Fruit fly (Drosophila melanogaster) whole organism, embryonic: Measurements from ENCODE around the gene dpp.

Source experiments
- Ada2b ChIP-seq: fragments of 200-800 bp; sonication (Bioruptor generic); IDR thresholded peaks from 2 replicates; pipeline ENCODE4 v1.3.6; 2022; ENCODE audit warnings: missing biosample characterization, missing genetic modification characterization
- Blimp-1 ChIP-seq: fragments of 200-800 bp; sonication (Bioruptor generic); optimal IDR thresholded peaks from 3 replicates; lab custom pipeline; 2018; ENCODE audit warnings: missing biosample characterization, missing genetic modification characterization, mild to moderate bottlenecking, moderate library complexity, missing genetic modification reagents
- CG10543 ChIP-seq: fragments of 200-800 bp; sonication (Bioruptor generic); optimal IDR thresholded peaks from 3 replicates; lab custom pipeline; 2017; ENCODE audit warnings: missing biosample characterization, mild to moderate bottlenecking, missing genetic modification characterization, moderate library complexity
- CG11695 ChIP-seq: fragments of 200-800 bp; sonication (Bioruptor generic); IDR thresholded peaks from 3 replicates; pipeline ENCODE4 v1.3.6; 2022; ENCODE audit warnings: missing biosample characterization, missing genetic modification characterization
- CG12659 ChIP-seq: fragments of 200-800 bp; sonication (Bioruptor generic); optimal IDR thresholded peaks from 3 replicates; lab custom pipeline; 2017; ENCODE audit warnings: mild to moderate bottlenecking, missing biosample characterization, missing genetic modification reagents, missing genetic modification characterization
- CG13775 ChIP-seq: fragments of 200-800 bp; sonication (Bioruptor generic); optimal IDR thresholded peaks from 3 replicates; lab custom pipeline; 2017; ENCODE audit warnings: missing biosample characterization, mild to moderate bottlenecking, missing genetic modification characterization
- CG14014 ChIP-seq: fragments of 200-800 bp; sonication (Bioruptor generic); IDR thresholded peaks from 2 replicates; pipeline ENCODE4 v1.3.6; 2022; ENCODE audit warnings: missing biosample characterization, missing genetic modification characterization
- CG15514 ChIP-seq: fragments of 200-800 bp; sonication (Bioruptor generic); optimal IDR thresholded peaks from 3 replicates; lab custom pipeline; 2017; ENCODE audit warnings: missing biosample characterization, missing genetic modification characterization, mild to moderate bottlenecking, moderate library complexity, missing genetic modification reagents
- CG15601 ChIP-seq: fragments of 200-800 bp; sonication (Bioruptor generic); optimal IDR thresholded peaks from 3 replicates; lab custom pipeline; 2019; ENCODE audit warnings: missing biosample characterization, mild to moderate bottlenecking, missing genetic modification characterization, moderate library complexity
- CG15696 ChIP-seq: fragments of 200-800 bp; sonication (Bioruptor generic); optimal IDR thresholded peaks from 2 replicates; lab custom pipeline; 2019; ENCODE audit warnings: missing biosample characterization, mild to moderate bottlenecking, missing genetic modification characterization, moderate library complexity
- CG18619 ChIP-seq: fragments of 200-800 bp; sonication (Bioruptor generic); optimal IDR thresholded peaks from 3 replicates; lab custom pipeline; 2017; ENCODE audit warnings: missing biosample characterization, mild to moderate bottlenecking, missing genetic modification characterization
- CG2120 ChIP-seq: fragments of 200-800 bp; sonication (Bioruptor generic); optimal IDR thresholded peaks from 3 replicates; lab custom pipeline; 2016; ENCODE audit warnings: missing biosample characterization, missing genetic modification characterization
- CG2875 ChIP-seq: fragments of 200-800 bp; sonication (Bioruptor generic); optimal IDR thresholded peaks from 2 replicates; lab custom pipeline; 2017; ENCODE audit warnings: missing biosample characterization, mild to moderate bottlenecking, missing genetic modification characterization, missing genetic modification reagents
- CG3838 ChIP-seq: fragments of 200-800 bp; sonication (Bioruptor generic); optimal IDR thresholded peaks from 3 replicates; lab custom pipeline; 2016; ENCODE audit warnings: missing biosample characterization, missing genetic modification characterization
- CG7987 ChIP-seq: fragments of 200-800 bp; sonication (Bioruptor generic); optimal IDR thresholded peaks from 2 replicates; lab custom pipeline; 2018; ENCODE audit warnings: missing biosample characterization, mild to moderate bottlenecking, missing genetic modification characterization, moderate library complexity
- CG8290 ChIP-seq, 3 experiments: fragments of 200-800 bp; sonication (Bioruptor generic); optimal IDR thresholded peaks; 2 replicates each; lab custom pipeline; 2016 to 2019; ENCODE audit warnings: missing biosample characterization in 3 of 3, missing genetic modification characterization in 3 of 3, mild to moderate bottlenecking in 2 of 3, moderate library complexity in 1 of 3
- CHES-1-like ChIP-seq: fragments of 200-800 bp; sonication (Bioruptor generic); optimal IDR thresholded peaks from 2 replicates; lab custom pipeline; 2016; ENCODE audit warnings: missing biosample characterization, missing genetic modification characterization
- CTCF ChIP-seq: fragments of 200-800 bp; sonication (Bioruptor generic); optimal IDR thresholded peaks from 2 replicates; lab custom pipeline; 2017; ENCODE audit warnings: missing biosample characterization, mild to moderate bottlenecking, missing genetic modification characterization, moderate library complexity
- D ChIP-seq, 2 experiments: fragments of 200-800 bp in 1 of 2; fragments of >200 bp in 1 of 2; sonication (Bioruptor generic) in 1 of 2; optimal IDR thresholded peaks; 2 replicates in 1 of 2; 3 replicates in 1 of 2; lab custom pipeline; 2017; ENCODE audit warnings: mild to moderate bottlenecking in 1 of 2, missing biosample characterization in 1 of 2, missing genetic modification characterization in 1 of 2, missing genetic modification reagents in 1 of 2
- D19B ChIP-seq: fragments of 200-800 bp; sonication (Bioruptor generic); optimal IDR thresholded peaks from 2 replicates; lab custom pipeline; 2017; ENCODE audit warnings: missing biosample characterization, mild to moderate bottlenecking, missing genetic modification characterization
- Dbx ChIP-seq: fragments of 200-800 bp; sonication (Bioruptor generic); IDR thresholded peaks from 3 replicates; pipeline ENCODE4 v1.3.6; 2022; ENCODE audit warnings: missing biosample characterization, missing genetic modification characterization
- Dip2 ChIP-seq: fragments of 200-800 bp; sonication (Bioruptor generic); IDR thresholded peaks from 2 replicates; pipeline ENCODE4 v1.3.6; 2022; ENCODE audit warnings: missing biosample characterization, missing genetic modification characterization
- Doc3 ChIP-seq: fragments of 200-800 bp; sonication (Bioruptor generic); IDR thresholded peaks from 3 replicates; pipeline ENCODE4 v1.3.6; 2022; ENCODE audit warnings: missing biosample characterization, missing genetic modification characterization; ENCODE audit not compliant: partially characterized antibody
- H15 ChIP-seq: fragments of 200-800 bp; sonication (Bioruptor generic); IDR thresholded peaks from 3 replicates; pipeline ENCODE4 v1.3.6; 2022; ENCODE audit warnings: missing biosample characterization, missing genetic modification characterization
- Max ChIP-seq: fragments of 200-800 bp; sonication (Bioruptor generic); optimal IDR thresholded peaks from 2 replicates; lab custom pipeline; 2016; ENCODE audit warnings: missing biosample characterization, mild to moderate bottlenecking, missing genetic modification characterization
- NC2α ChIP-seq: fragments of 200-800 bp; sonication (Bioruptor generic); optimal IDR thresholded peaks from 2 replicates; lab custom pipeline; 2016; ENCODE audit warnings: missing biosample characterization, missing genetic modification characterization
- NfI ChIP-seq: fragments of 200-800 bp; sonication (Bioruptor generic); optimal IDR thresholded peaks from 3 replicates; lab custom pipeline; 2018; ENCODE audit warnings: missing biosample characterization, mild to moderate bottlenecking, missing genetic modification characterization, moderate library complexity
- Sox100B ChIP-seq: fragments of 200-800 bp; sonication (Bioruptor generic); optimal IDR thresholded peaks from 3 replicates; lab custom pipeline; 2018; ENCODE audit warnings: missing biosample characterization, mild to moderate bottlenecking, missing genetic modification characterization
- bigmax ChIP-seq: fragments of 200-800 bp; sonication (Bioruptor generic); optimal IDR thresholded peaks from 2 replicates; lab custom pipeline; 2018; ENCODE audit warnings: missing biosample characterization, mild to moderate bottlenecking, missing genetic modification characterization
- disco-r ChIP-seq: fragments of 200-800 bp; sonication (Bioruptor generic); optimal IDR thresholded peaks from 2 replicates; lab custom pipeline; 2016; ENCODE audit warnings: missing biosample characterization, missing genetic modification characterization
- ewg ChIP-seq: fragments of 200-800 bp; sonication (Bioruptor generic); optimal IDR thresholded peaks from 3 replicates; lab custom pipeline; 2017; ENCODE audit warnings: mild to moderate bottlenecking, missing biosample characterization, missing genetic modification reagents, missing genetic modification characterization
- fd96Cb ChIP-seq: fragments of 200-800 bp; sonication (Bioruptor generic); optimal IDR thresholded peaks from 2 replicates; lab custom pipeline; 2018; ENCODE audit warnings: missing biosample characterization, mild to moderate bottlenecking, missing genetic modification characterization, moderate library complexity
- gcm2 ChIP-seq: fragments of 200-800 bp; sonication (Bioruptor generic); optimal IDR thresholded peaks from 2 replicates; lab custom pipeline; 2016; ENCODE audit warnings: missing biosample characterization, missing genetic modification characterization
- grn ChIP-seq: fragments of 200-800 bp; sonication (Bioruptor generic); optimal IDR thresholded peaks from 3 replicates; lab custom pipeline; 2017; ENCODE audit warnings: missing biosample characterization, missing genetic modification characterization
- jing ChIP-seq: fragments of 200-800 bp; sonication (Bioruptor generic); optimal IDR thresholded peaks from 2 replicates; lab custom pipeline; 2018; ENCODE audit warnings: missing biosample characterization, mild to moderate bottlenecking, missing genetic modification characterization
- kay ChIP-seq: fragments of 200-800 bp; sonication (Bioruptor generic); optimal IDR thresholded peaks from 2 replicates; lab custom pipeline; 2016; ENCODE audit warnings: missing biosample characterization, missing genetic modification characterization
- lab ChIP-seq: fragments of 200-800 bp; sonication (Bioruptor generic); optimal IDR thresholded peaks from 3 replicates; lab custom pipeline; 2017; ENCODE audit warnings: missing biosample characterization, missing genetic modification characterization, mild to moderate bottlenecking, moderate library complexity, missing genetic modification reagents
- lbe ChIP-seq: fragments of 200-800 bp; sonication (Bioruptor generic); optimal IDR thresholded peaks from 2 replicates; lab custom pipeline; 2016; ENCODE audit warnings: missing biosample characterization, mild to moderate bottlenecking, missing genetic modification characterization
- repo ChIP-seq: fragments of 200-800 bp; sonication (Bioruptor generic); optimal IDR thresholded peaks from 2 replicates; lab custom pipeline; 2016; ENCODE audit warnings: missing biosample characterization, missing genetic modification characterization
- row ChIP-seq: fragments of 200-800 bp; sonication (Bioruptor generic); IDR thresholded peaks from 3 replicates; pipeline ENCODE4 v1.3.6; 2022; ENCODE audit warnings: missing biosample characterization, missing genetic modification characterization
- sens-2 ChIP-seq: fragments of 200-800 bp; sonication (Bioruptor generic); IDR thresholded peaks from 2 replicates; pipeline ENCODE4 v1.3.6; 2022; ENCODE audit warnings: missing biosample characterization, missing genetic modification characterization
- sob ChIP-seq: fragments of 200-800 bp; sonication (Bioruptor generic); IDR thresholded peaks from 2 replicates; pipeline ENCODE4 v1.3.6; 2022; ENCODE audit warnings: missing biosample characterization, missing genetic modification characterization
- sr ChIP-seq: fragments of 200-800 bp; sonication (Bioruptor generic); IDR thresholded peaks from 3 replicates; pipeline ENCODE4 v1.3.6; 2022; ENCODE audit warnings: missing biosample characterization, missing genetic modification characterization
- stc ChIP-seq: fragments of 200-800 bp; sonication (Bioruptor generic); IDR thresholded peaks from 2 replicates; pipeline ENCODE4 v1.3.6; 2022; ENCODE audit warnings: missing biosample characterization, missing genetic modification characterization
- tgo ChIP-seq: fragments of 200-800 bp; sonication (Bioruptor generic); IDR thresholded peaks from 3 replicates; pipeline ENCODE4 v1.3.6; 2022; ENCODE audit warnings: missing biosample characterization, missing genetic modification characterization
- tin ChIP-seq: fragments of 200-800 bp; sonication (Bioruptor generic); optimal IDR thresholded peaks from 3 replicates; lab custom pipeline; 2016; ENCODE audit warnings: missing biosample characterization, missing genetic modification characterization
- tna ChIP-seq: fragments of 200-800 bp; sonication (Bioruptor generic); IDR thresholded peaks from 2 replicates; pipeline ENCODE4 v1.3.6; 2022; ENCODE audit warnings: missing biosample characterization, missing genetic modification characterization; ENCODE audit not compliant: partially characterized antibody
- toy ChIP-seq: fragments of 200-800 bp; sonication (Bioruptor generic); IDR thresholded peaks from 2 replicates; pipeline ENCODE4 v1.3.6; 2022; ENCODE audit warnings: missing biosample characterization, missing genetic modification characterization
- zen ChIP-seq: fragments of 200-800 bp; sonication (Bioruptor generic); optimal IDR thresholded peaks from 3 replicates; lab custom pipeline; 2018; ENCODE audit warnings: missing biosample characterization, mild to moderate bottlenecking, missing genetic modification characterization, moderate library complexity

dpp gene

DNA sequence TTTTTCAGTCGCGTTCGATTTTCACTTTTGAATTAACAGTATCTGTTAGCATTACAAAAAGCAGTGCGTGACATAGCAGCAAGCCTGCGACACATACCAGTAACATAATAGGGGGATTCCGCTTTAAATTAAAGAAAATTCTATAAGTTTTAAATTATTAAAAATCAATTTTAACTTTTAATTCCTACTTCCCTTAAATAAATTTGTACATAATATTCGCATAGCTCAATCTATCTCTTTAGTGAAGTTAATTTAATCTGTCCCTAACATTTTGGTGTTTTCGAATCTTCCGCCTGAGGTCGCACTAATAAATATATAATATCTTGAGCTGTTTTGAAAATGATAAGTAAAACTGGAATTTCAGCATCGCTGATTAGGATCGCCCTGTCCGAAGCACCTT, 7.7 kb upstream of the dpp start, which contains the start of gene CG9886 (continued):
- TF ChIP-seq D19B (GFP tag; lab: Kevin White, UChicago) (peak; percentile 8), Dbx (GFP tag; lab: Robert Waterston, UW) (0 out of 3 replicates have a peak, but pooled peaks have one; percentile 34), Dip2 (no peak), CG14014 (GFP tag; lab: Robert Waterston, UW) (peak; percentile 60), kay (GFP tag; lab: Kevin White, UChicago) (peak; percentile 42), NC2α (GFP tag; lab: Kevin White, UChicago) (peak; percentile 3), sens-2 (no peak), tna (GFP tag; lab: Robert Waterston, UW) (no peak), ewg (GFP tag; lab: Kevin White, UChicago) (peak; percentile 8), grn (GFP tag; lab: Kevin White, UChicago) (peak; percentile 51), CG12659 (GFP tag; lab: Kevin White, UChicago) (peak; percentile 49), fd96Cb (tag; lab: Kevin White, UChicago) (peak; percentile 45), disco-r (GFP tag; lab: Kevin White, UChicago) (no peak), repo (GFP tag; lab: Kevin White, UChicago) (no peak), toy (no peak), lbe (GFP tag; lab: Kevin White, UChicago) (no peak), CG10543 (GFP tag; lab: Kevin White, UChicago) (peak; percentile 3), D (optimal IDR thresholded peaks at IDR 0.05; lab: Kevin White, UChicago) (no peak), D (GFP tag; optimal IDR thresholded peaks at IDR 0.05; lab: Kevin White, UChicago) (peak; percentile 14), CG7987 (peak; percentile 22), CG2120 (peak; percentile 64), CG13775 (peak; percentile 67), CG15601 (peak; percentile 72), Sox100B (peak; percentile 39), tgo (GFP tag; lab: Robert Waterston, UW) (peak; percentile 54; the same call in 1 of the 3 replicates), gcm2 (GFP tag; lab: Kevin White, UChicago) (no peak), tin (GFP tag; lab: Kevin White, UChicago) (peak; percentile 67), lab (GFP tag; lab: Kevin White, UChicago) (peak; percentile 62), sr (GFP tag; lab: Robert Waterston, UW) (no peak), Ada2b (GFP tag; lab: Robert Waterston, UW) (peak; percentile 40), row (GFP tag; lab: Robert Waterston, UW) (peak; percentile 85), Blimp-1 (peak; percentile 73), Max (GFP tag; lab: Kevin White, UChicago) (peak; percentile 58), CG11695 (GFP tag; lab: Robert Waterston, UW) (0 out of 3 replicates have a peak, but pooled peaks have one; percentile 63), jing (GFP tag; lab: Kevin White, UChicago) (peak; percentile 21), CG3838 (GFP tag; lab: Kevin White, UChicago) (no peak), bigmax (GFP tag; lab: Kevin White, UChicago) (no peak), stc (GFP tag; lab: Robert Waterston, UW) (0 out of 2 replicates have a peak, but pooled peaks have one; percentile 27), CG2875 (GFP tag; lab: Kevin White, UChicago) (peak; percentile 42), CG15514 (GFP tag; lab: Kevin White, UChicago) (peak; percentile 66), CHES-1-like (GFP tag; lab: Kevin White, UChicago) (no peak), Doc3 (no peak), H15 (GFP tag; lab: Robert Waterston, UW) (peak; percentile 28; the same call in 1 of the 3 replicates), CTCF (GFP tag; lab: Kevin White, UChicago) (peak; percentile 59), NfI (GFP tag; lab: Kevin White, UChicago) (peak; percentile 62), sob (GFP tag; lab: Robert Waterston, UW) (peak; percentile 49), CG15696 (tag; lab: Kevin White, UChicago) (peak; percentile 78), CG8290 (GFP tag; optimal IDR thresholded peaks at IDR 0.05; lab: Kevin White, UChicago) (peak; percentile 23), CG8290 (tag; optimal IDR thresholded peaks at IDR 0.05; lab: Kevin White, UChicago) (no peak), CG18619 (GFP tag; lab: Kevin White, UChicago) (peak; percentile 34), zen (tag; lab: Kevin White, UChicago) (peak; percentile 76)
